Worm (Caenorhabditis elegans): ENCODE results near the gene flr-4.

flr-4 gene

DNA sequence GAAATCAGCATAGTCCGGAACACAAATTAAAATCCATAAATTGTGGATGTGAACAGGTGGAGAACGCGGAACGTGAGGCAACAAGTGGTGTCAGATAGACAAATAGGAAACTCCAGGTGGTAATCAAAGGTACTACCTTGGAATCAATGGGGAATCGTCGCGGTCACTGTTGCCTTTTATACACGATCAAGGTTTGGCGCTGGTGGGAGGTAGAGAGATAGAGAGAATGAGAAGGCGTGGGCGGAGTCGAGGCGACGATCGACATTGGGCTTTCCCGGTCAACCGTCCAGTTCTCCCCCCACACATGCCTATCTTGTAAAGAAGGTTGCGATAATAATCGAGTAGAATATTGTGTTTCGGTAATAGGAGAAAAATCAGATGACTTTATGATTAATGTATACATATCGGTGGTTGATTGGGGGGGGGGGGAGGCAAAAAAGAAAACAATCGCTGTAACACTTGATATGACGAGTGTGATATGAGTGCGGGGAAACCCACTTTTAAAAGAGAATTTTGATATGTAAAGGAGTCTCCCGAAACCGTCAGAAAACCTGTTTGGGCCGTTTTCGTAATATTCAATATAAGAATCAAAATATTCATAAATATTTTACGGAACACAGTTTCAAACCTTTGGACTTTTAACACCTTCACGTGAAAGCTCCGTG is 11.5 kb upstream of the flr-4 start, which contains the start of the genes H40L08.8, H40L08.2 and H40L08.7:
TSS of gene H40L08.8 (minus strand) at position 37 of the 665 bp plus-strand sequence.
TSS of gene H40L08.2 (minus strand) at position 148 of the 665 bp plus-strand sequence.
TSS of gene H40L08.7 (minus strand) at position 148 of the 665 bp plus-strand sequence.
- peak; percentile 42 to 47 for TF ChIP-seq mdl-1 (tag; optimal IDR thresholded peaks at IDR 0.05)
- TF ChIP-seq nhr-102 (tag; optimal IDR thresholded peaks at IDR 0.05) = no peak
- TF ChIP-seq hlh-30 (tag; optimal IDR thresholded peaks at IDR 0.05; ENCODE audit: insufficient read depth) = peak; percentile 56
- peak; percentile 56 for TF ChIP-seq nhr-25 (tag; optimal IDR thresholded peaks at IDR 0.05; ENCODE audit: borderline replicate concordance, insufficient read depth)
- no peak for TF ChIP-seq php-3 (GFP tag; IDR thresholded peaks at IDR 0.05)
- TF ChIP-seq hlh-11 (tag; optimal IDR thresholded peaks at IDR 0.05) = peak; percentile 49
- no peak for TF ChIP-seq F37D6.2 (tag; optimal IDR thresholded peaks at IDR 0.05)
- no peak for TF ChIP-seq tag-97 (GFP tag; IDR thresholded peaks at IDR 0.05)
- TF ChIP-seq arid-1 (GFP tag; conservative IDR thresholded peaks at IDR 0.05) = no peak
- TF ChIP-seq unc-62 (GFP tag; optimal IDR thresholded peaks at IDR 0.05 in 1 of 2) = peak in 1 of 2 experiments; percentile 72
- no peak for TF ChIP-seq unc-62 (tag; optimal IDR thresholded peaks at IDR 0.05)
- no peak for TF ChIP-seq dmd-8 (GFP tag; IDR thresholded peaks at IDR 0.05)
- TF ChIP-seq F26F4.8 (GFP tag; conservative IDR thresholded peaks at IDR 0.05) = no peak
- no peak for TF ChIP-seq unc-39 (tag; optimal IDR thresholded peaks at IDR 0.05)
- no peak for TF ChIP-seq Y105C5A.15 (GFP tag; IDR thresholded peaks at IDR 0.05)
- no peak for TF ChIP-seq nhr-77 (tag; optimal IDR thresholded peaks at IDR 0.05)
- TF ChIP-seq ceh-32 (tag; optimal IDR thresholded peaks at IDR 0.05; ENCODE audit: poor library complexity) = no peak
- no peak for TF ChIP-seq vab-7 (GFP tag; IDR thresholded peaks at IDR 0.05)
- TF ChIP-seq mxl-2 (GFP tag; conservative IDR thresholded peaks at IDR 0.05) = no peak
- TF ChIP-seq dmd-6 (GFP tag; IDR thresholded peaks at IDR 0.05) = peak; percentile 16; the same call in 1 of the 2 replicates
- TF ChIP-seq aha-1 (tag) = peak; percentile 98
- no peak for TF ChIP-seq F44E2.7 (GFP tag; IDR thresholded peaks at IDR 0.05)
- TF ChIP-seq lin-1 (GFP tag; IDR thresholded peaks at IDR 0.05) = no peak
- TF ChIP-seq spr-3 (GFP tag; optimal IDR thresholded peaks at IDR 0.05) = no peak
- no peak for TF ChIP-seq hmg-1.1 (GFP tag; IDR thresholded peaks at IDR 0.05)
- TF ChIP-seq daf-12 (tag; optimal IDR thresholded peaks at IDR 0.05) = no peak
- TF ChIP-seq pqm-1 (tag; optimal IDR thresholded peaks at IDR 0.05) = no peak
- no peak for TF ChIP-seq Y75B8A.6 (GFP tag; IDR thresholded peaks at IDR 0.05)
- no peak for TF ChIP-seq aly-2 (tag; optimal IDR thresholded peaks at IDR 0.05)
- TF ChIP-seq lin-38 (GFP tag; IDR thresholded peaks at IDR 0.05) = no peak
- TF ChIP-seq mxl-3 (GFP tag; optimal IDR thresholded peaks at IDR 0.05) = peak; percentile 45
- peak; percentile 97 for TF ChIP-seq ama-1 (optimal IDR thresholded peaks at IDR 0.05)
- TF ChIP-seq Y5F2A.4 (GFP tag; optimal IDR thresholded peaks at IDR 0.05) = no peak
- peak; percentile 63 for TF ChIP-seq nhr-48 (tag; optimal IDR thresholded peaks at IDR 0.05)
- TF ChIP-seq madf-9 (GFP tag; conservative IDR thresholded peaks at IDR 0.05) = no peak

DNA sequence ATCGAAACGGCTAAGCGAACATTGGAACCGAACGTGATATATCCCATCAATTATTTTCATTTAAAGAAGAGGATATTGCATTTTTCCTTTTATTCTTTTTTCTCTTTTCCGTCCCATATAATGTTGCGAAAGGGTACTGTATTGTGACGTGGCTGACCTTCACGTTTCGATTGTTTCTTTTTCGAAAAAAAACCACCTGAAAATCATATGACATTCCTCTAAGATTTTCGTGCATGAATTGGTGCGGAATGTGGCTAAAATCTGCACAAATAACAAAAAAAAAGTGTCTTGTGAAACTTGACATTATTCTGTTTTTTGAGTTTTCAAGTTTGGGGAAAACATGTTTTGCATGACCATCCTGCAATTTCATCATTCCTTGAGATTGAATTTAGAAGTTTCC is 10.9 kb upstream of the flr-4 start:
- TF ChIP-seq ceh-20 (GFP tag; IDR thresholded peaks at IDR 0.05) (no peak), saeg-2 (GFP tag; IDR thresholded peaks at IDR 0.05) (no peak), madf-9 (GFP tag; conservative IDR thresholded peaks at IDR 0.05) (no peak), unc-39 (tag; optimal IDR thresholded peaks at IDR 0.05) (no peak), aha-1 (tag) (peak; percentile 98)

- TF ChIP-seq mdl-1 (tag; optimal IDR thresholded peaks at IDR 0.05) = peak; percentile 47 to 56
- peak; percentile 28 for TF ChIP-seq dmd-6 (GFP tag; IDR thresholded peaks at IDR 0.05)
- TF ChIP-seq aha-1 (tag) = peak; percentile 97
- TF ChIP-seq lir-3 (tag; optimal IDR thresholded peaks at IDR 0.05) = no peak
- TF ChIP-seq gei-8 (GFP tag; optimal IDR thresholded peaks at IDR 0.05) = peak; percentile 10
- TF ChIP-seq nhr-48 (tag; optimal IDR thresholded peaks at IDR 0.05) = peak; percentile 90
- TF ChIP-seq hif-1 (tag; optimal IDR thresholded peaks at IDR 0.05) = peak; percentile 18 to 73
- peak; percentile 57 for TF ChIP-seq mxl-3 (GFP tag; optimal IDR thresholded peaks at IDR 0.05)
- TF ChIP-seq hlh-11 (tag; optimal IDR thresholded peaks at IDR 0.05) = peak; percentile 75
- peak in 1 of 2 experiments; percentile 22 for TF ChIP-seq lsy-2 (tag; optimal IDR thresholded peaks at IDR 0.05)
- peak; percentile 43 for TF ChIP-seq nhr-28 (tag; optimal IDR thresholded peaks at IDR 0.05)
- TF ChIP-seq duxl-1 (tag; optimal IDR thresholded peaks at IDR 0.05; ENCODE audit: poor library complexity) = no peak
- TF ChIP-seq unc-62 (GFP tag; optimal IDR thresholded peaks at IDR 0.05 in 1 of 2) = peak in 1 of 2 experiments; percentile 59
- no peak for TF ChIP-seq unc-62 (tag; optimal IDR thresholded peaks at IDR 0.05)
- TF ChIP-seq daf-16 (GFP tag; optimal IDR thresholded peaks at IDR 0.05) = no peak
- no peak for TF ChIP-seq daf-16 (tag; optimal IDR thresholded peaks at IDR 0.05)
- TF ChIP-seq hlh-30 (tag; optimal IDR thresholded peaks at IDR 0.05; ENCODE audit: insufficient read depth) = peak; percentile 55
Observed at ce11 chrX:15079406-15079805, 9.8 kb upstream of the flr-4 start.

All from whole organism, L4 larva.